Worm (Caenorhabditis elegans): Measurements from ENCODE around the gene srj-4.

ce11 chrV:12187344-12187743, 24.3 kb downstream of the srj-4 start, which contains the start of gene ZK863.8:
- TF ChIP-seq lin-13 (GFP tag; optimal IDR thresholded peaks at IDR 0.05) = no peak
- TF ChIP-seq nhr-77 (tag; optimal IDR thresholded peaks at IDR 0.05) = no peak
- TF ChIP-seq lsy-2 (tag; optimal IDR thresholded peaks at IDR 0.05) = no peak
- TF ChIP-seq snpc-4 (tag; optimal IDR thresholded peaks at IDR 0.05) = no peak
- no peak for TF ChIP-seq mdl-1 (tag; optimal IDR thresholded peaks at IDR 0.05)
- no peak for TF ChIP-seq ctbp-1 (GFP tag; IDR thresholded peaks at IDR 0.05)
- no peak for TF ChIP-seq mep-1 (tag; optimal IDR thresholded peaks at IDR 0.05)
- TF ChIP-seq nhr-48 (tag; optimal IDR thresholded peaks at IDR 0.05) = no peak
